Fruit fly (Drosophila melanogaster): Measurements from ENCODE around the gene CG17786.

Gene CG17786

dm6 chr3R:24218565-24218964 lies at the start of gene CG17786:
TSS of gene CG17786 (minus strand) at chr3R:24218718.
- TF ChIP-seq kay (GFP tag; ENCODE audit: borderline replicate concordance) (no peak), bab1 (GFP tag; optimal IDR thresholded peaks at IDR 0.05) (peak; percentile 11), CG1620 (GFP tag; optimal IDR thresholded peaks at IDR 0.05) (no peak)

dm6 chr3R:24268293-24268692 lies 49.8 kb upstream of the CG17786 start:
- TF ChIP-seq kay (GFP tag; ENCODE audit: borderline replicate concordance) (no peak), CG11617 (GFP tag; optimal IDR thresholded peaks at IDR 0.05) (no peak), CG7101 (tag; optimal IDR thresholded peaks at IDR 0.05) (no peak), CG33017 (tag; optimal IDR thresholded peaks at IDR 0.05) (no peak), CG12768 (GFP tag; optimal IDR thresholded peaks at IDR 0.05) (no peak)

dm6 chr3R:24267580-24268202 lies 49.2 kb upstream of the CG17786 start:
- TF ChIP-seq CG12768 (GFP tag; optimal IDR thresholded peaks at IDR 0.05) (no peak), tj (GFP tag; optimal IDR thresholded peaks at IDR 0.05) (peak; percentile 94)

dm6 chr3R:24266786-24267579 lies 48.5 kb upstream of the CG17786 start:
- no peak for TF ChIP-seq Crg-1 (GFP tag; optimal IDR thresholded peaks at IDR 0.05)
- peak; percentile 18 for TF ChIP-seq tj (GFP tag; optimal IDR thresholded peaks at IDR 0.05)

dm6 chr3R:24264414-24265363 lies 46.2 kb upstream of the CG17786 start:
- no peak for TF ChIP-seq Hr96 (GFP tag; optimal IDR thresholded peaks at IDR 0.05)
- no peak for TF ChIP-seq CG14711 (tag; optimal IDR thresholded peaks at IDR 0.05)
- TF ChIP-seq cic (GFP tag; optimal IDR thresholded peaks at IDR 0.05), result peak; percentile 81
- no peak for TF ChIP-seq CG5204 (GFP tag; optimal IDR thresholded peaks at IDR 0.05)
- no peak for TF ChIP-seq CG7101 (tag; optimal IDR thresholded peaks at IDR 0.05)
- peak; percentile 24 for TF ChIP-seq toe (GFP tag; optimal IDR thresholded peaks at IDR 0.05)
- TF ChIP-seq tj (GFP tag; optimal IDR thresholded peaks at IDR 0.05), result peak; percentile 58
- TF ChIP-seq CG12768 (GFP tag; optimal IDR thresholded peaks at IDR 0.05), result peak; percentile 31
- TF ChIP-seq ovo (GFP tag; optimal IDR thresholded peaks at IDR 0.05), result peak; percentile 13
- TF ChIP-seq CG11617 (GFP tag; optimal IDR thresholded peaks at IDR 0.05), result peak; percentile 4
- no peak for TF ChIP-seq CG1620 (GFP tag; optimal IDR thresholded peaks at IDR 0.05)
- peak; percentile 40 for TF ChIP-seq kay (GFP tag; ENCODE audit: borderline replicate concordance)
- TF ChIP-seq Mnt (GFP tag; optimal IDR thresholded peaks at IDR 0.05), result no peak
- peak; percentile 32 for TF ChIP-seq Crg-1 (GFP tag; optimal IDR thresholded peaks at IDR 0.05)
- no peak for TF ChIP-seq cnc (optimal IDR thresholded peaks at IDR 0.05)
- TF ChIP-seq CG7045 (GFP tag; optimal IDR thresholded peaks at IDR 0.05), result peak; percentile 32
- TF ChIP-seq bab1 (GFP tag; optimal IDR thresholded peaks at IDR 0.05), result no peak
- TF ChIP-seq CG33017 (tag; optimal IDR thresholded peaks at IDR 0.05), result no peak
- peak; percentile 72 for TF ChIP-seq pad (GFP tag; optimal IDR thresholded peaks at IDR 0.05)
- TF ChIP-seq Clk (GFP tag; optimal IDR thresholded peaks at IDR 0.05), result no peak

dm6 chr3R:24263588-24264413 lies 45.3 kb upstream of the CG17786 start:
- TF ChIP-seq CG12768 (GFP tag; optimal IDR thresholded peaks at IDR 0.05), result no peak
- peak; percentile 17 for TF ChIP-seq CG33017 (tag; optimal IDR thresholded peaks at IDR 0.05)
- TF ChIP-seq toe (GFP tag; optimal IDR thresholded peaks at IDR 0.05), result peak; percentile 37
- no peak for TF ChIP-seq pad (GFP tag; optimal IDR thresholded peaks at IDR 0.05)
- TF ChIP-seq Crg-1 (GFP tag; optimal IDR thresholded peaks at IDR 0.05), result no peak
- TF ChIP-seq ovo (GFP tag; optimal IDR thresholded peaks at IDR 0.05), result no peak
- TF ChIP-seq Mnt (GFP tag; optimal IDR thresholded peaks at IDR 0.05), result no peak
- TF ChIP-seq CG7101 (tag; optimal IDR thresholded peaks at IDR 0.05), result no peak
